Fruit fly (Drosophila melanogaster) S2 (cell line): ENCODE measurements around the gene CG12661.
A peak's percentile ranks its signal among the peaks of the same experiment; 100 is the strongest.

Source experiments
- CG8478 ChIP-seq: fragments of >200 bp; optimal IDR thresholded peaks from 2 replicates; lab custom pipeline; 2018
- CTCF ChIP-seq, 2 experiments: fragments of >200 bp; optimal IDR thresholded peaks; 2 replicates each; lab custom pipeline; 2018

CG12661 gene

dm6 chrX:8923587-8923986 is at the start of gene CG12661, which contains the start of gene CG43255:
CG12661 (minus strand) TSS chrX:8923687.
CG43255 (plus strand) TSS chrX:8923960.
- no peak for TF ChIP-seq CG8478 (lab: Kevin White, UChicago)
- no peak for TF ChIP-seq CTCF (optimal IDR thresholded peaks at IDR 0.05; lab: Kevin White, UChicago)

dm6 chrX:8973136-8973535 is 49.6 kb upstream of the CG12661 start:
- TF ChIP-seq CTCF (optimal IDR thresholded peaks at IDR 0.05; lab: Kevin White, UChicago) (no peak), CG8478 (lab: Kevin White, UChicago) (no peak)

DNA sequence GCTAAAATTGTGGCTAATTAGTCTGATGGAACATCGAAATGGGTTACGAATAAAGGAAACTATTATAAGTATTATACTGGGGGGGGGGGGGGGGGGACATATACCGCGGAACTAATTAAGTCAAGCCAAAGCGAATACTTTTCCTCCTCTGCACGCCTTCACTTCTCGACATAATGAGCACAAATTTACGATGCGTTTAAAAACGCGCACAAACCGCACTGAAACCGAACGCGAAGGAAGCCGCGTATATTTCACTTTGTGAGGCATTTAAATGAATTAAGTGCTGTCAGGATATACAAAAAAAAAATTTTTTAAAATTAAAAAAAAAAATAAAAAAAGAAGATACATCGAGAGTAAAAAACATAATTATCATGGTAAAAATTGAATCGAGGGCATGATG is 34.8 kb upstream of the CG12661 start:
- TF ChIP-seq CG8478 (lab: Kevin White, UChicago): no peak
- TF ChIP-seq CTCF (optimal IDR thresholded peaks at IDR 0.05; lab: Kevin White, UChicago): no peak

DNA sequence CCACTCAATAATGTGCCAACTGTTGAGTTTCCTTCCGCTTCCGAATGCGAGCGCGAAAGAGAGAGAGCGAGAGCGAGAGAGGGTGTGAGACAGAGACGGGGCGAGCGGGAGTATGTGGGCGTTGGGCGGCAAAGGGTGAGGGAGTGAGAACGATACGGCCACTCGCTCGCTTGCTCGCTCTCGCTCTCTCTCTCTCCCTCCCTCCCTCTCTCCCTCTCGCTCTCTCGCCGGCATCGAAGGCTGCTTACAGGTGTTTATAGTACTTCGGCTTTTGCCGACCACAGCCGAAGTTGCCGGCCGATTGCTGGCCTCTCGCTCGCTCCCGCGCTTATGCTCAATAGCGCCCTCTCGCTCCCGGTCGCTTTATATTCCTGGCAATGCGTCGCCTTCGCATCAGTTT is 1.3 kb upstream of the CG12661 start:
- TF ChIP-seq CTCF (optimal IDR thresholded peaks at IDR 0.05; lab: Kevin White, UChicago) (peak in 1 of 2 experiments; percentile 31), CG8478 (lab: Kevin White, UChicago) (no peak)

DNA sequence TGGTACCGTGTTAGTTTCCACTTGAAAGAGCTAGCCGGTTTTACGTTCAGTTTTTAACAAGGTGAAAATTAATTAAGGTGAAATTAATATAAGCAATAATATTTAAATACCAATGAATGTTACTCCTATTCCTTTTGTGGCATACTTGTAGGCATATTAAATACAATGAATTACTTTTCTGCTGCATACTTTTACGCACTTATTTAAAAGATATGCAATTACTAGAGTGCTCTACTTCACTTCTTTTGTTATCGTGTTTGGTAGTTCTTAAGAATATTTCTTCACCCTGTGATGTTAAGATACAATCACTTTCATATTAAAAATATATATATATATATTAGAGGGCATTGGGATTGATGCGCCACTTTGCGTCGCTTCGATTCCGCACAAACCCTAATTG is 11.6 kb downstream of the CG12661 start:
- TF ChIP-seq CTCF (optimal IDR thresholded peaks at IDR 0.05; lab: Kevin White, UChicago) (no peak), CG8478 (lab: Kevin White, UChicago) (no peak)

DNA sequence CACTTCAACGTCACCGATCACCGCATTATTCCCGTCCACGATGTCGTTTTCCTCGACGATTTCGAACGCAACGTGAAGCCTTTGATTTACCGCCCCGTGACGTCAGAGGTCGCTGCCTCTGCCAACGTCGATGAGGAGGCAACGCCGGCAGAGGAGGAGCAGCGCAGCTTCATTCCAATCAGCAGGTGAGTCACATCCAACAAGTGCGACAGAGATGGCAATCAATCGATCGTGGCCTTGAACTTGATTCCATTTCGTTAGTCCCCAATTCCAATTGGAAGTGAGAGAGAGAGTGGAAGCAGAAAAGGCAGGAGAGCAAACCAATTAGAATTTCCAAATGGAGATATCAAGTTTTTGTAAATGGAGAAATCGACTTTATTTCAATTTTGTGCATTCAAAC is 15.3 kb downstream of the CG12661 start:
- no peak for TF ChIP-seq CTCF (optimal IDR thresholded peaks at IDR 0.05; lab: Kevin White, UChicago)
- TF ChIP-seq CG8478 (lab: Kevin White, UChicago): no peak

- TF ChIP-seq CG8478 (lab: Kevin White, UChicago) (no peak), CTCF (optimal IDR thresholded peaks at IDR 0.05; lab: Kevin White, UChicago) (no peak)
These were observed 16.0 kb downstream of the CG12661 start for dm6 chrX:8907547-8907813.

DNA sequence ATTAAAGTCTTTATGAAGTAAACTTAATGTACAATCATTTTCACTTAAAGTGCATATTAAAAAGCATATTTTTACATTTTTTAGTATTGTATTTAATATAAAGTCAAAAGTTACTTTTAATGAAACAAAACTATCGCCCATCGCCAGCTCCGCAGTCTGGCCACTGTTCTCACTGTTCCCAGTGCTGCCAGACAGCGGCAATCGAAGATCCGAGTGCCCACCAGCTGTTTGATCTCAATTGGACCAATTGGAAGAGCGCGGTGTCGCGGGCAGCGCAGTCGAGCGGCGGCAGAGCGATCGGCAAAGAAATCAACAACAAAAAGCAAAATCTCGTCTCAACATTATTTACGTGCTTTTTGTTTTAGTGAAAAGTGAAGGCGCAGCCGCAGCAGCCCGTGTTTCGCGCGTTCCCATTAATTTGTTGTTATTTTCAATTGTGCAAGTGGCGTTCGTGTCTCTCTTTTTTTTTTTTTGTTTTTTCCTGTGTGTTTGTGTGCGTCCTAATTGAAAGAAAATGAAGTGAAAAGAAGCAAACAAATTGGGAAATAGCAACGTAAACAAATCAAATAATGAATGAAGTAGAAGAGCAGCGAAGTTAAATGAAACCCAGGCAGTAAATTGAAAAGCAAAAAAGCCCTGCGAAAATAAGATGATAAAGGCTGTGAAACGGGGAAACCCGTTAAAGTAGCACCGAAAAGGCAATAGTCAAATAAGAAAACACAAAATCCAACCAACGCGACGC is 16.5 kb downstream of the CG12661 start, which contains the start of gene rdgA:
Gene rdgA (plus strand): TSS at position 264 of the 742 bp plus-strand sequence.
- TF ChIP-seq CTCF (optimal IDR thresholded peaks at IDR 0.05; lab: Kevin White, UChicago) (no peak), CG8478 (lab: Kevin White, UChicago) (no peak)

DNA sequence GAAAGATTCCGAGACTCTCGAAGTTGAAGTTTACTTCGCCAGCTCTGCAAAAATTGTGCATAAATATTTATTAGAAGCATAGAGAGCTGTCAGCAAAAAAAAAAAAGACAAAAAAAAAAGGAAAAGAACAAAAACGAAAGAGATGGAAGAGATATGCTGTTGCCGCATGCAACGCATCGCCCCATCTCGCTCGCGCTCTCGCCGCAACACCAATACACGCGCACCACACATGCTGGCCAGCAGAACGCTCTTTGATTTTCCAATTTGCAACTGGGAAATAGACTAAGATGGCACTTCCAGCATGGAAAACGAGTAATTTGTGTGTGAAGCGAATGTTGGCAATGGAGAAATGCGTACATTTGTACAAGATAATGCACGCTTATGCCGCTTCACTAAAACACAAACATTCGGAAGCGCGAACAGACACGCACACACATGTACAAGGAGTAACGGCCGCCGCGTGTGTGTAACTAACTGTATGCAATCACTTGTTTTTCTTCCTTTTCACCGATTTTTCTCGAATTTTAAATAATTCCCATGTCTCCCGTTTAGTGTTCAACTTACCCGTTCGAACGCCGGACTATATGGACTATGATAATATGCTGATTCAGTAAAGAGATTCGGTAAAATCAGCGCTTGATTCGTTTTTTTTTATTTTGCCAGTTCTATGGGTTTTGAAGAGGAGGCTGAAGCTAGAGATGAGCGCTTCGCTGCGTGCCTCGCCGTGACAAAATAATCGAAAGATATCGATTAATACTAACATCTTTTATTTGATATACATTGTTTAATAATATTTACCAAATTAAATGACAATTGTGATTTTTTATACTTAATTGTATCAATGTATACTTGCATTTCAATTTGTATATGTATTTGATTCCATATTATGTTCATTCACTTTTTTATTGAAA is 17.7 kb downstream of the CG12661 start:
- no peak for TF ChIP-seq CG8478 (lab: Kevin White, UChicago)
- no peak for TF ChIP-seq CTCF (optimal IDR thresholded peaks at IDR 0.05; lab: Kevin White, UChicago)

dm6 chrX:8901447-8901846 is 22.0 kb downstream of the CG12661 start, which contains the start of gene Rbm13:
Rbm13 (plus strand) TSS chrX:8901699.
- no peak for TF ChIP-seq CTCF (optimal IDR thresholded peaks at IDR 0.05; lab: Kevin White, UChicago)
- no peak for TF ChIP-seq CG8478 (lab: Kevin White, UChicago)

- TF ChIP-seq CG8478 (lab: Kevin White, UChicago): no peak
These were observed 23.4 kb downstream of the CG12661 start, which contains the start of gene Uros1 for dm6 chrX:8900094-8900493. Uros1 (minus strand) TSS chrX:8900264.

- no peak for TF ChIP-seq CTCF (optimal IDR thresholded peaks at IDR 0.05; lab: Kevin White, UChicago)
- no peak for TF ChIP-seq CG8478 (lab: Kevin White, UChicago)
These were observed 25.5 kb downstream of the CG12661 start, which contains the start of gene Moe for dm6 chrX:8897859-8898427. Moe (minus strand) TSS chrX:8898332.

DNA sequence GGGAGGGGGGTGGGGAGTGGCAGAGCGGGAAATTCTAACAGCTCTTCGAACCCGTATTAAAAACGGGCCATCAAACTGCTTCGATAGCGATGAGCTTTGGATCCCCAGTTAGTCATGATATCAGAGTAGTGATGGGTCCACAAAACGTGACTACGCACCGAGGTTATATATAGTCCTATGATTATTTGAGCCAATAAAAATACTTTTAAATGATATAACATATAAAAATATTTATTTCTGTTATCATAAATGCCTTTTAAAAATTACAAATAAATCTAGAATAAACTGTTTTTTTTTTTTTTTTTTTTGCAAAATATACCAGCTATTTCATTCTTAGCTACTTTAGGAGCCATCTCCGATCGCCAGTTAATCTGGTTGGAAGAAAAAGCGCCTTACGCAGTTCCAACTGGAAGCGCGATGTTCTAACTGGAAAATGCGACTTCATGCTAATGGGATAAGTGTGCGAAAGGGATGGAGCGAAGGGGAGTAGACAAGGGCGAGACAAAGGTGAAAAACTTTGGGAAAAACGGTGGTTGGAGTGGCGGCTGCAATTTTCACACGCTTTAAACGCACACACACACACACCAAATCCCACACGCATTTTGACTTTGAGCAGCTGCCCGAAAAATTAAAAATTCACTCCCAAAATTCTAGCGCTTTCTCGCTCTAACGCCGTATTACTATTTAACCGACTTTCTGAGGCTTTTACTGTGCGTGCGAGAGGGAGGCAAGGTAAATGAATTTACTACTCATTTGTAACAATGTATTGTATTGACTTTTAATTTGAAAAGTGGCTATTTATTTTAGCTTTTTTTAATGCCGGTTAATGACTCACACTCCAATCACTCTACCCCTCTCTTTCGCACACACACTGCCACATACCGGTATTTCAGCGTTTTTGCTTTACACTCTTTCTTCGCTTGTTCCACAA is 26.4 kb downstream of the CG12661 start:
- TF ChIP-seq CG8478 (lab: Kevin White, UChicago) (no peak), CTCF (optimal IDR thresholded peaks at IDR 0.05; lab: Kevin White, UChicago) (no peak)

dm6 chrX:8896080-8896479 is 27.4 kb downstream of the CG12661 start:
- TF ChIP-seq CTCF (optimal IDR thresholded peaks at IDR 0.05; lab: Kevin White, UChicago): no peak
- no peak for TF ChIP-seq CG8478 (lab: Kevin White, UChicago)
